Fruit fly (Drosophila melanogaster) whole organism, embryonic: ENCODE measurements around the gene CG6225.

Experiments
- Abd-B ChIP-seq: fragments of 200-800 bp; sonication (Bioruptor generic); optimal IDR thresholded peaks from 2 replicates; lab custom pipeline; 2018; ENCODE audit warnings: missing biosample characterization, mild to moderate bottlenecking, missing genetic modification characterization, moderate library complexity
- Bgb ChIP-seq: fragments of 200-800 bp; sonication (Bioruptor generic); IDR thresholded peaks from 2 replicates; pipeline ENCODE4 v1.3.6; 2022; ENCODE audit warnings: missing biosample characterization, missing genetic modification characterization; ENCODE audit not compliant: partially characterized antibody
- CG10979 ChIP-seq: fragments of 200-800 bp; sonication (Bioruptor generic); optimal IDR thresholded peaks from 2 replicates; lab custom pipeline; 2018; ENCODE audit warnings: missing biosample characterization, mild to moderate bottlenecking, missing genetic modification characterization, moderate library complexity
- CG11398 ChIP-seq: fragments of 200-800 bp; sonication (Bioruptor generic); optimal IDR thresholded peaks from 2 replicates; lab custom pipeline; 2016; ENCODE audit warnings: missing biosample characterization, missing genetic modification characterization
- CG13287 ChIP-seq: fragments of 200-800 bp; sonication (Bioruptor generic); IDR thresholded peaks from 2 replicates; pipeline ENCODE4 v1.3.6; 2022; ENCODE audit warnings: missing biosample characterization, missing genetic modification characterization; ENCODE audit not compliant: partially characterized antibody
- CG14014 ChIP-seq: fragments of 200-800 bp; sonication (Bioruptor generic); IDR thresholded peaks from 2 replicates; pipeline ENCODE4 v1.3.6; 2022; ENCODE audit warnings: missing biosample characterization, missing genetic modification characterization
- CG14860 ChIP-seq: fragments of 200-800 bp; sonication (Bioruptor generic); IDR thresholded peaks from 3 replicates; pipeline ENCODE4 v1.3.6; 2022; ENCODE audit warnings: missing biosample characterization, missing genetic modification characterization; ENCODE audit not compliant: partially characterized antibody
- CG1647 ChIP-seq: fragments of 200-800 bp; sonication (Bioruptor generic); optimal IDR thresholded peaks from 3 replicates; lab custom pipeline; 2016; ENCODE audit warnings: missing biosample characterization, missing genetic modification characterization
- CG16813 ChIP-seq: fragments of 200-800 bp; sonication (Bioruptor generic); IDR thresholded peaks from 3 replicates; pipeline ENCODE4 v1.3.6; 2022; ENCODE audit warnings: missing biosample characterization, missing genetic modification characterization; ENCODE audit not compliant: partially characterized antibody
- CG17912 ChIP-seq: fragments of 200-800 bp; sonication (Bioruptor generic); optimal IDR thresholded peaks from 2 replicates; lab custom pipeline; 2018; ENCODE audit warnings: missing biosample characterization, mild to moderate bottlenecking, missing genetic modification characterization
- CG31365 ChIP-seq: fragments of 200-800 bp; sonication (Bioruptor generic); optimal IDR thresholded peaks from 2 replicates; lab custom pipeline; 2018; ENCODE audit warnings: missing biosample characterization, mild to moderate bottlenecking, missing genetic modification characterization
- CG3407 ChIP-seq: fragments of 200-800 bp; sonication (Bioruptor generic); optimal IDR thresholded peaks from 2 replicates; lab custom pipeline; 2018; ENCODE audit warnings: missing biosample characterization, mild to moderate bottlenecking, missing genetic modification characterization
- CG3995 ChIP-seq: fragments of 200-800 bp; sonication (Bioruptor generic); optimal IDR thresholded peaks from 3 replicates; lab custom pipeline; 2016; ENCODE audit warnings: missing biosample characterization, missing genetic modification characterization
- CG42726 ChIP-seq: fragments of 200-800 bp; sonication (Bioruptor generic); IDR thresholded peaks from 2 replicates; pipeline ENCODE4 v1.3.6; 2022; ENCODE audit warnings: missing biosample characterization, missing genetic modification characterization; ENCODE audit not compliant: partially characterized antibody
- CG6791 ChIP-seq: fragments of 200-800 bp; sonication (Bioruptor generic); IDR thresholded peaks from 3 replicates; pipeline ENCODE4 v1.3.6; 2022; ENCODE audit warnings: missing biosample characterization, missing genetic modification characterization; ENCODE audit not compliant: partially characterized antibody
- CG7271 ChIP-seq: fragments of 200-800 bp; sonication (Bioruptor generic); optimal IDR thresholded peaks from 2 replicates; lab custom pipeline; 2018; ENCODE audit warnings: missing biosample characterization, mild to moderate bottlenecking, missing genetic modification characterization, moderate library complexity
- CG8290 ChIP-seq, 3 experiments: fragments of 200-800 bp; sonication (Bioruptor generic); optimal IDR thresholded peaks; 2 replicates each; lab custom pipeline; 2016 to 2019; ENCODE audit warnings: missing biosample characterization in 3 of 3, missing genetic modification characterization in 3 of 3, mild to moderate bottlenecking in 2 of 3, moderate library complexity in 1 of 3
- CTCF ChIP-seq: fragments of 200-800 bp; sonication (Bioruptor generic); optimal IDR thresholded peaks from 2 replicates; lab custom pipeline; 2017; ENCODE audit warnings: missing biosample characterization, mild to moderate bottlenecking, missing genetic modification characterization, moderate library complexity
- Camta ChIP-seq: fragments of 200-800 bp; sonication (Bioruptor generic); optimal IDR thresholded peaks from 2 replicates; lab custom pipeline; 2016; ENCODE audit warnings: missing biosample characterization, missing genetic modification characterization
- Dfd ChIP-seq, 2 experiments: fragments of >200 bp; optimal IDR thresholded peaks; 2 replicates each; lab custom pipeline; 2017; ENCODE audit warnings: missing biosample characterization in 2 of 2, missing genetic modification characterization in 2 of 2
- Dref ChIP-seq: fragments of 200-800 bp; sonication (Bioruptor generic); IDR thresholded peaks from 2 replicates; pipeline ENCODE4 v1.3.6; 2022; ENCODE audit warnings: missing biosample characterization, missing genetic modification characterization
- Eip74EF ChIP-seq, 2 experiments: fragments of 200-800 bp in 1 of 2; fragments of >200 bp in 1 of 2; sonication (Bioruptor generic) in 1 of 2; optimal IDR thresholded peaks; 2 replicates each; lab custom pipeline; 2017 to 2019; ENCODE audit warnings: missing biosample characterization in 2 of 2, missing genetic modification characterization in 2 of 2, mild to moderate bottlenecking in 1 of 2, moderate library complexity in 1 of 2
- Elba2 ChIP-seq: fragments of 200-800 bp; sonication (Bioruptor generic); optimal IDR thresholded peaks from 3 replicates; lab custom pipeline; 2016; ENCODE audit warnings: missing biosample characterization, missing genetic modification characterization
- Med ChIP-seq: fragments of 200-800 bp; sonication (Bioruptor generic); peaks from one replicate; lab custom pipeline; 2016; ENCODE audit warnings: missing biosample characterization, missing genetic modification characterization, mild to moderate bottlenecking, inconsistent platforms, moderate library complexity
- Opbp ChIP-seq: fragments of 200-800 bp; sonication (Bioruptor generic); IDR thresholded peaks from 3 replicates; pipeline ENCODE4 v1.3.6; 2022; ENCODE audit warnings: missing biosample characterization, missing genetic modification characterization; ENCODE audit not compliant: partially characterized antibody
- Taf1 ChIP-seq: fragments of 200-800 bp; sonication (Bioruptor generic); IDR thresholded peaks from 2 replicates; pipeline ENCODE4 v1.3.6; 2022; ENCODE audit warnings: missing biosample characterization, missing genetic modification characterization
- amos ChIP-seq: fragments of 200-800 bp; sonication (Bioruptor generic); IDR thresholded peaks from 2 replicates; pipeline ENCODE4 v1.3.6; 2022; ENCODE audit warnings: missing biosample characterization, missing genetic modification characterization; ENCODE audit not compliant: partially characterized antibody
- aop ChIP-seq: fragments of 200-800 bp; sonication (Bioruptor generic); IDR thresholded peaks from 2 replicates; pipeline ENCODE4 v1.3.6; 2022; ENCODE audit warnings: missing biosample characterization, missing genetic modification characterization
- bsh ChIP-seq, 2 experiments: fragments of 200-800 bp; sonication (Bioruptor generic); optimal IDR thresholded peaks; 2 replicates each; lab custom pipeline; 2017 to 2018; ENCODE audit warnings: mild to moderate bottlenecking in 2 of 2, missing biosample characterization in 2 of 2, missing genetic modification characterization in 2 of 2, moderate library complexity in 1 of 2
- crol ChIP-seq: fragments of 200-800 bp; sonication (Bioruptor generic); IDR thresholded peaks from 2 replicates; pipeline ENCODE4 v1.3.6; 2022; ENCODE audit warnings: missing biosample characterization, missing genetic modification characterization
- en ChIP-seq: fragments of 200-800 bp; sonication (Bioruptor generic); optimal IDR thresholded peaks from 2 replicates; lab custom pipeline; 2016; ENCODE audit warnings: missing biosample characterization, missing genetic modification characterization
- hb ChIP-seq: fragments of 200-800 bp; sonication (Bioruptor generic); IDR thresholded peaks from 3 replicates; pipeline ENCODE4 v1.3.6; 2022; ENCODE audit warnings: missing biosample characterization, missing genetic modification characterization; ENCODE audit not compliant: partially characterized antibody
- knrl ChIP-seq: fragments of 200-800 bp; sonication (Bioruptor generic); IDR thresholded peaks from 3 replicates; pipeline ENCODE4 v1.3.6; 2022; ENCODE audit warnings: missing biosample characterization, missing genetic modification characterization; ENCODE audit not compliant: partially characterized antibody
- oc ChIP-seq: fragments of 200-800 bp; sonication (Bioruptor generic); optimal IDR thresholded peaks from 2 replicates; lab custom pipeline; 2018; ENCODE audit warnings: missing biosample characterization, mild to moderate bottlenecking, missing genetic modification characterization, moderate library complexity
- onecut ChIP-seq: fragments of 200-800 bp; sonication (Bioruptor generic); IDR thresholded peaks from 2 replicates; pipeline ENCODE4 v1.3.6; 2022; ENCODE audit warnings: missing biosample characterization, missing genetic modification characterization
- phol ChIP-seq: fragments of 200-800 bp; sonication (Bioruptor generic); optimal IDR thresholded peaks from 3 replicates; lab custom pipeline; 2018; ENCODE audit warnings: missing biosample characterization, mild to moderate bottlenecking, missing genetic modification characterization, moderate library complexity
- pita ChIP-seq: fragments of 200-800 bp; sonication (Bioruptor generic); optimal IDR thresholded peaks from 2 replicates; lab custom pipeline; 2017; ENCODE audit warnings: missing biosample characterization, mild to moderate bottlenecking, missing genetic modification characterization
- sens ChIP-seq: fragments of 200-800 bp; sonication (Bioruptor generic); peaks from one replicate; lab custom pipeline; 2016; ENCODE audit warnings: missing biosample characterization, missing genetic modification characterization
- sim ChIP-seq: fragments of 200-800 bp; sonication (Bioruptor generic); IDR thresholded peaks from 2 replicates; pipeline ENCODE4 v1.3.6; 2022; ENCODE audit warnings: missing biosample characterization, missing genetic modification characterization
- stc ChIP-seq: fragments of 200-800 bp; sonication (Bioruptor generic); IDR thresholded peaks from 2 replicates; pipeline ENCODE4 v1.3.6; 2022; ENCODE audit warnings: missing biosample characterization, missing genetic modification characterization
- stwl ChIP-seq: fragments of 200-800 bp; sonication (Bioruptor generic); optimal IDR thresholded peaks from 3 replicates; lab custom pipeline; 2018; ENCODE audit warnings: missing biosample characterization, mild to moderate bottlenecking, missing genetic modification characterization, moderate library complexity
- sug ChIP-seq: fragments of 200-800 bp; optimal IDR thresholded peaks from 2 replicates; lab custom pipeline; 2019; ENCODE audit warnings: missing biosample characterization, mild to moderate bottlenecking, missing genetic modification characterization, moderate library complexity
- trem ChIP-seq: fragments of 200-800 bp; optimal IDR thresholded peaks from 3 replicates; lab custom pipeline; 2019; ENCODE audit warnings: missing biosample characterization, mild to moderate bottlenecking, missing genetic modification characterization, moderate library complexity
- tup ChIP-seq: fragments of 200-800 bp; sonication (Bioruptor generic); optimal IDR thresholded peaks from 2 replicates; lab custom pipeline; 2016; ENCODE audit warnings: missing biosample characterization, mild to moderate bottlenecking, missing genetic modification characterization, moderate library complexity
- zen ChIP-seq: fragments of 200-800 bp; sonication (Bioruptor generic); optimal IDR thresholded peaks from 3 replicates; lab custom pipeline; 2018; ENCODE audit warnings: missing biosample characterization, mild to moderate bottlenecking, missing genetic modification characterization, moderate library complexity

Gene CG6225

dm6 chr3R:12634617-12635016 lies 19.8 kb upstream of the CG6225 start, which contains the start of gene CG11598:
Gene CG11598, plus strand, starts transcription at chr3R:12634917.
- TF ChIP-seq Dref (GFP tag; lab: Robert Waterston, UW) = no peak
- no peak for TF ChIP-seq stc (GFP tag; lab: Robert Waterston, UW)

- TF ChIP-seq CG3407 (GFP tag; lab: Kevin White, UChicago) = no peak
- no peak for TF ChIP-seq oc (tag; lab: Kevin White, UChicago)
- TF ChIP-seq sim (GFP tag; lab: Robert Waterston, UW) = no peak
- TF ChIP-seq bsh (GFP tag; optimal IDR thresholded peaks at IDR 0.05; lab: Kevin White, UChicago) = no peak
- TF ChIP-seq hb (GFP tag; lab: Robert Waterston, UW) = no peak
- TF ChIP-seq crol = no peak
- no peak for TF ChIP-seq CG17912 (GFP tag; lab: Kevin White, UChicago)
- TF ChIP-seq CG3995 (GFP tag; lab: Kevin White, UChicago) = no peak
- no peak for TF ChIP-seq sug (tag; lab: Kevin White, UChicago)
These were observed 18.1 kb upstream of the CG6225 start, which contains the start of gene CG11600 for dm6 chr3R:12636240-12636639. Gene CG11600, plus strand, starts transcription at chr3R:12636540.

dm6 chr3R:12637961-12638531 lies 16.3 kb upstream of the CG6225 start, which contains the start of gene CG11608:
Gene CG11608, plus strand, starts transcription at chr3R:12638481.
- TF ChIP-seq trem (tag; lab: Kevin White, UChicago) (peak; percentile 2), CG7271 (tag; lab: Kevin White, UChicago) (no peak), CG14014 (GFP tag; lab: Robert Waterston, UW) (no peak), zen (tag; lab: Kevin White, UChicago) (peak; percentile 43), CG6791 (GFP tag; lab: Robert Waterston, UW) (peak; percentile 71), CTCF (GFP tag; lab: Kevin White, UChicago) (peak; percentile 79), Opbp (peak; percentile 15; the same call in 1 of the 3 replicates), tup (GFP tag; lab: Kevin White, UChicago) (no peak), CG42726 (0 out of 2 replicates have a peak, but pooled peaks have one; percentile 34), amos (GFP tag; lab: Robert Waterston, UW) (peak; percentile 61; the same call in 1 of the 2 replicates), phol (tag; lab: Kevin White, UChicago) (peak; percentile 2), sens (GFP tag; lab: Kevin White, UChicago) (peak; percentile 45), CG10979 (no peak), CG13287 (GFP tag; lab: Robert Waterston, UW) (0 out of 2 replicates have a peak, but pooled peaks have one; percentile 12), CG16813 (GFP tag; lab: Robert Waterston, UW) (peak; percentile 34; the same call in 1 of the 3 replicates), Dfd (GFP tag; optimal IDR thresholded peaks at IDR 0.05; lab: Kevin White, UChicago) (peak in 1 of 2 experiments; percentile 27), Elba2 (GFP tag; lab: Kevin White, UChicago) (no peak), onecut (GFP tag; lab: Robert Waterston, UW) (no peak), Abd-B (peak; percentile 46), Camta (GFP tag; lab: Kevin White, UChicago) (no peak), aop (0 out of 2 replicates have a peak, but pooled peaks have one; percentile 31), Bgb (GFP tag; lab: Robert Waterston, UW) (peak; percentile 67), en (GFP tag; lab: Kevin White, UChicago) (no peak), CG14860 (GFP tag; lab: Robert Waterston, UW) (0 out of 3 replicates have a peak, but pooled peaks have one; percentile 33), CG11398 (GFP tag; lab: Kevin White, UChicago) (no peak), knrl (GFP tag; lab: Robert Waterston, UW) (peak; percentile 69), CG1647 (GFP tag; lab: Kevin White, UChicago) (no peak), stwl (tag; lab: Kevin White, UChicago) (peak; percentile 41), Eip74EF (GFP tag; optimal IDR thresholded peaks at IDR 0.05; lab: Kevin White, UChicago) (peak in 1 of 2 experiments; percentile 42), Taf1 (no peak), pita (GFP tag; lab: Kevin White, UChicago) (peak; percentile 34), Med (GFP tag; lab: Kevin White, UChicago) (peak; percentile 19), CG8290 (GFP tag; optimal IDR thresholded peaks at IDR 0.05; lab: Kevin White, UChicago) (peak; percentile 91), CG8290 (tag; optimal IDR thresholded peaks at IDR 0.05; lab: Kevin White, UChicago) (no peak), CG31365 (tag; lab: Kevin White, UChicago) (peak; percentile 90)
